Fruit fly (Drosophila melanogaster) whole organism, embryonic: ENCODE measurements around the gene Acat1.

ENCODE experiments used
- Ada2b ChIP-seq: fragments of 200-800 bp; sonication (Bioruptor generic); IDR thresholded peaks from 2 replicates; pipeline ENCODE4 v1.3.6; 2022; ENCODE audit warnings: missing biosample characterization, missing genetic modification characterization
- B-H1 ChIP-seq: fragments of 200-800 bp; sonication (Bioruptor generic); IDR thresholded peaks from 3 replicates; pipeline ENCODE4 v1.3.6; 2022; ENCODE audit warnings: missing biosample characterization, missing genetic modification characterization
- Bdp1 ChIP-seq: fragments of 200-800 bp; sonication (Bioruptor generic); optimal IDR thresholded peaks from 3 replicates; lab custom pipeline; 2016; ENCODE audit warnings: missing biosample characterization, missing genetic modification characterization
- Blimp-1 ChIP-seq: fragments of 200-800 bp; sonication (Bioruptor generic); optimal IDR thresholded peaks from 3 replicates; lab custom pipeline; 2018; ENCODE audit warnings: missing biosample characterization, missing genetic modification characterization, mild to moderate bottlenecking, moderate library complexity, missing genetic modification reagents
- C15 ChIP-seq: fragments of 200-800 bp; sonication (Bioruptor generic); IDR thresholded peaks from 3 replicates; pipeline ENCODE4 v1.3.6; 2022; ENCODE audit warnings: missing biosample characterization, missing genetic modification characterization
- CG10366 ChIP-seq: fragments of 200-800 bp; sonication (Bioruptor generic); IDR thresholded peaks from 2 replicates; pipeline ENCODE4 v1.3.6; 2022; ENCODE audit warnings: missing biosample characterization, missing genetic modification characterization
- CG10462 ChIP-seq: fragments of 200-800 bp; sonication (Bioruptor generic); optimal IDR thresholded peaks from 2 replicates; lab custom pipeline; 2016; ENCODE audit warnings: missing biosample characterization, missing genetic modification characterization
- CG13123 ChIP-seq: fragments of 200-800 bp; sonication (Bioruptor generic); optimal IDR thresholded peaks from 2 replicates; lab custom pipeline; 2016; ENCODE audit warnings: missing biosample characterization, missing genetic modification characterization
- CG13894 ChIP-seq: fragments of 200-800 bp; sonication (Bioruptor generic); optimal IDR thresholded peaks from 3 replicates; lab custom pipeline; 2018; ENCODE audit warnings: missing biosample characterization, mild to moderate bottlenecking, missing genetic modification characterization, moderate library complexity
- CG15073 ChIP-seq: fragments of 200-800 bp; sonication (Bioruptor generic); optimal IDR thresholded peaks from 2 replicates; lab custom pipeline; 2016; ENCODE audit warnings: missing biosample characterization, missing genetic modification characterization
- CG17328 ChIP-seq: fragments of 200-800 bp; sonication (Bioruptor generic); IDR thresholded peaks from 2 replicates; pipeline ENCODE4 v1.3.6; 2022; ENCODE audit warnings: missing biosample characterization, missing genetic modification characterization
- CG17385 ChIP-seq: fragments of 200-800 bp; sonication (Bioruptor generic); optimal IDR thresholded peaks from 3 replicates; lab custom pipeline; 2018; ENCODE audit warnings: missing biosample characterization, mild to moderate bottlenecking, missing genetic modification characterization
- CG17802 ChIP-seq: fragments of 200-800 bp; sonication (Bioruptor generic); optimal IDR thresholded peaks from 2 replicates; lab custom pipeline; 2018; ENCODE audit warnings: missing biosample characterization, mild to moderate bottlenecking, missing genetic modification characterization, moderate library complexity
- CG2712 ChIP-seq: fragments of 200-800 bp; optimal IDR thresholded peaks from 3 replicates; lab custom pipeline; 2019; ENCODE audit warnings: missing biosample characterization, mild to moderate bottlenecking, missing genetic modification characterization, moderate library complexity
- CG31441 ChIP-seq: fragments of 200-800 bp; sonication (Bioruptor generic); IDR thresholded peaks from 2 replicates; pipeline ENCODE4 v1.3.6; 2022; ENCODE audit warnings: missing biosample characterization, missing genetic modification characterization
- CG3726 ChIP-seq: fragments of 200-800 bp; sonication (Bioruptor generic); IDR thresholded peaks from 3 replicates; pipeline ENCODE4, ENCODE4 v1.3.6; 2022; ENCODE audit warnings: missing biosample characterization, missing genetic modification characterization
- CG42726 ChIP-seq: fragments of 200-800 bp; sonication (Bioruptor generic); IDR thresholded peaks from 2 replicates; pipeline ENCODE4 v1.3.6; 2022; ENCODE audit warnings: missing biosample characterization, missing genetic modification characterization; ENCODE audit not compliant: partially characterized antibody
- CG9727 ChIP-seq: fragments of 200-800 bp; sonication (Bioruptor generic); optimal IDR thresholded peaks from 3 replicates; lab custom pipeline; 2017; ENCODE audit warnings: missing biosample characterization, mild to moderate bottlenecking, missing genetic modification characterization
- CG9932 ChIP-seq: fragments of 200-800 bp; sonication (Bioruptor generic); IDR thresholded peaks from 2 replicates; pipeline ENCODE4 v1.3.6; 2022; ENCODE audit warnings: missing biosample characterization, missing genetic modification characterization
- Camta ChIP-seq: fragments of 200-800 bp; sonication (Bioruptor generic); optimal IDR thresholded peaks from 2 replicates; lab custom pipeline; 2016; ENCODE audit warnings: missing biosample characterization, missing genetic modification characterization
- D ChIP-seq, 2 experiments: fragments of 200-800 bp in 1 of 2; fragments of >200 bp in 1 of 2; sonication (Bioruptor generic) in 1 of 2; optimal IDR thresholded peaks; 2 replicates in 1 of 2; 3 replicates in 1 of 2; lab custom pipeline; 2017; ENCODE audit warnings: mild to moderate bottlenecking in 1 of 2, missing biosample characterization in 1 of 2, missing genetic modification characterization in 1 of 2, missing genetic modification reagents in 1 of 2
- D19B ChIP-seq: fragments of 200-800 bp; sonication (Bioruptor generic); optimal IDR thresholded peaks from 2 replicates; lab custom pipeline; 2017; ENCODE audit warnings: missing biosample characterization, mild to moderate bottlenecking, missing genetic modification characterization
- Dbx ChIP-seq: fragments of 200-800 bp; sonication (Bioruptor generic); IDR thresholded peaks from 3 replicates; pipeline ENCODE4 v1.3.6; 2022; ENCODE audit warnings: missing biosample characterization, missing genetic modification characterization
- Dfd ChIP-seq, 2 experiments: fragments of >200 bp; optimal IDR thresholded peaks; 2 replicates each; lab custom pipeline; 2017; ENCODE audit warnings: missing biosample characterization in 2 of 2, missing genetic modification characterization in 2 of 2
- HmgD ChIP-seq: fragments of 200-800 bp; sonication (Bioruptor generic); optimal IDR thresholded peaks from 3 replicates; lab custom pipeline; 2016; ENCODE audit warnings: missing biosample characterization, missing genetic modification characterization
- MESR4 ChIP-seq: fragments of 200-800 bp; sonication (Bioruptor generic); optimal IDR thresholded peaks from 2 replicates; lab custom pipeline; 2018; ENCODE audit warnings: missing biosample characterization, mild to moderate bottlenecking, missing genetic modification characterization, moderate library complexity
- Med ChIP-seq: fragments of 200-800 bp; sonication (Bioruptor generic); peaks from one replicate; lab custom pipeline; 2016; ENCODE audit warnings: missing biosample characterization, missing genetic modification characterization, mild to moderate bottlenecking, inconsistent platforms, moderate library complexity
- NFAT ChIP-seq: fragments of 200-800 bp; sonication (Bioruptor generic); IDR thresholded peaks from 2 replicates; pipeline ENCODE4 v1.3.6; 2022; ENCODE audit warnings: missing biosample characterization, missing genetic modification characterization
- ato ChIP-seq: fragments of 200-800 bp; sonication (Bioruptor generic); IDR thresholded peaks from 2 replicates; pipeline ENCODE4 v1.3.6; 2022; ENCODE audit warnings: missing biosample characterization, missing genetic modification characterization; ENCODE audit not compliant: partially characterized antibody
- az2 ChIP-seq: fragments of 200-800 bp; sonication (Bioruptor generic); optimal IDR thresholded peaks from 3 replicates; lab custom pipeline; 2016; ENCODE audit warnings: missing biosample characterization, missing genetic modification characterization
- cad ChIP-seq: fragments of >200 bp; optimal IDR thresholded peaks from 2 replicates; lab custom pipeline; 2017; ENCODE audit warnings: missing biosample characterization, missing genetic modification characterization
- caup ChIP-seq: fragments of 200-800 bp; sonication (Bioruptor generic); optimal IDR thresholded peaks from 3 replicates; lab custom pipeline; 2017; ENCODE audit warnings: missing biosample characterization, mild to moderate bottlenecking, missing genetic modification characterization, moderate library complexity; ENCODE audit not compliant: severe bottlenecking
- dimm ChIP-seq: fragments of 200-800 bp; sonication (Bioruptor generic); IDR thresholded peaks from 2 replicates; pipeline ENCODE4 v1.3.6; 2022; ENCODE audit warnings: missing biosample characterization, missing genetic modification characterization
- grau ChIP-seq: fragments of 200-800 bp; optimal IDR thresholded peaks from 3 replicates; lab custom pipeline; 2019; ENCODE audit warnings: missing biosample characterization, mild to moderate bottlenecking, missing genetic modification characterization, moderate library complexity
- hkb ChIP-seq, 2 experiments: fragments of 200-800 bp in 1 of 2; fragments of >200 bp in 1 of 2; sonication (Bioruptor generic) in 1 of 2; IDR thresholded peaks in 1 of 2; optimal IDR thresholded peaks in 1 of 2; 2 replicates each; pipeline versions ENCODE4 v1.3.6 to Lab custom; 2017 to 2022; ENCODE audit warnings: missing biosample characterization in 1 of 2, missing genetic modification characterization in 1 of 2
- jigr1 ChIP-seq: fragments of 200-800 bp; sonication (Bioruptor generic); IDR thresholded peaks from 3 replicates; pipeline ENCODE4 v1.3.6; 2022; ENCODE audit warnings: missing biosample characterization, missing genetic modification characterization
- knrl ChIP-seq: fragments of 200-800 bp; sonication (Bioruptor generic); IDR thresholded peaks from 3 replicates; pipeline ENCODE4 v1.3.6; 2022; ENCODE audit warnings: missing biosample characterization, missing genetic modification characterization; ENCODE audit not compliant: partially characterized antibody
- lbe ChIP-seq: fragments of 200-800 bp; sonication (Bioruptor generic); optimal IDR thresholded peaks from 2 replicates; lab custom pipeline; 2016; ENCODE audit warnings: missing biosample characterization, mild to moderate bottlenecking, missing genetic modification characterization
- mld ChIP-seq: fragments of 200-800 bp; sonication (Bioruptor generic); IDR thresholded peaks from 3 replicates; pipeline ENCODE4 v1.3.6; 2022; ENCODE audit warnings: missing biosample characterization, missing genetic modification characterization; ENCODE audit not compliant: partially characterized antibody
- prd ChIP-seq, 3 experiments: fragments of >200 bp in 2 of 3; fragments of 200-800 bp in 1 of 3; sonication (Bioruptor generic) in 1 of 3; optimal IDR thresholded peaks in 2 of 3; IDR thresholded peaks in 1 of 3; 2 replicates in 2 of 3; 3 replicates in 1 of 3; pipeline versions ENCODE4 v1.3.6 to Lab custom; 2017 to 2022; ENCODE audit warnings: missing biosample characterization in 1 of 3, missing genetic modification characterization in 1 of 3
- row ChIP-seq: fragments of 200-800 bp; sonication (Bioruptor generic); IDR thresholded peaks from 3 replicates; pipeline ENCODE4 v1.3.6; 2022; ENCODE audit warnings: missing biosample characterization, missing genetic modification characterization
- run ChIP-seq: fragments of 200-800 bp; sonication (Bioruptor generic); optimal IDR thresholded peaks from 3 replicates; lab custom pipeline; 2018; ENCODE audit warnings: missing biosample characterization, mild to moderate bottlenecking, missing genetic modification characterization
- sim ChIP-seq: fragments of 200-800 bp; sonication (Bioruptor generic); IDR thresholded peaks from 2 replicates; pipeline ENCODE4 v1.3.6; 2022; ENCODE audit warnings: missing biosample characterization, missing genetic modification characterization
- slou ChIP-seq: fragments of 200-800 bp; sonication (Bioruptor generic); optimal IDR thresholded peaks from 3 replicates; lab custom pipeline; 2016; ENCODE audit warnings: missing biosample characterization, missing genetic modification characterization
- tio ChIP-seq: fragments of 200-800 bp; sonication (Bioruptor generic); optimal IDR thresholded peaks from 2 replicates; lab custom pipeline; 2017; ENCODE audit warnings: missing biosample characterization, missing genetic modification characterization, inconsistent platforms
- vnd ChIP-seq: fragments of 200-800 bp; sonication (Bioruptor generic); IDR thresholded peaks from 3 replicates; pipeline ENCODE4 v1.3.6; 2022; ENCODE audit warnings: missing biosample characterization, missing genetic modification characterization; ENCODE audit not compliant: partially characterized antibody
- z ChIP-seq: fragments of 200-800 bp; sonication (Bioruptor generic); IDR thresholded peaks from 3 replicates; pipeline ENCODE4 v1.3.6; 2022; ENCODE audit warnings: missing biosample characterization, missing genetic modification characterization

Gene Acat1

DNA sequence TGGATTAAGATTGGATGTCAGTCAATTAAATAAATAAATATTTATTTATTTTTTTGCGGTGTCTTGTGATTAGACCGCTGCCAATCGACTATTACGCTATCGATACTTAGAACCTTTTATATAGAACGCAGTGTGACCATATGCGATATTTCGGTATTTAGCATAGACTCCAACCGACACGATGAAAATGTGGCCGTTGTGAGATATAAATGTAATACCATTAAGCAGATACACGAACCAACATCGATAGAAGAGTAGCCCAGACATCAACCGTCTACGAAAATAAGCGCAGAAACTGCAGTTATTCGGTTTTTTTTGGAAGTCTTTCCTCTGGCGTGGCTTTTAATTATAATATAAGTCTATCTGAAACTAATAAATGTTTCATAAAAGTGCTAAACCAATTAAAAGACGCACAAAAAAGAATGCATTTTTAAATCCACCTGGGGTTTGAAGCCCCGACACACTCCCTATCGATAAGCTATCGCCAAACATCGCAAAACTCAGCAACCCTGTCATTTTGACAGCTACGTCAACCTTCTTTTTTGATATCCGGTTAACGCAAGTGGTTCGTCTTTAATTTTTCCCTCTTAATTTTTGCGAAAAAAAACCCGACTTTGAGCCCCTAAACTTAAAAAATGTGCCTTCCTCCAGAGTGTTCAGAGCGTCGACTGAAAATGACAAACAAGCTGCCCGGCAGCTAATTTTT lies 44.8 kb upstream of the Acat1 start, which contains the start of the genes Dhdds and RpS14a (continued):
- TF ChIP-seq az2 (peak; percentile 17), Camta (GFP tag; lab: Kevin White, UChicago) (peak; percentile 59), CG3726 (no peak), caup (GFP tag; lab: Kevin White, UChicago) (peak; percentile 75), CG17328 (GFP tag; lab: Robert Waterston, UW) (peak; percentile 61), CG31441 (peak; percentile 69; the same call in 1 of the 2 replicates), tio (GFP tag; lab: Kevin White, UChicago) (no peak), knrl (GFP tag; lab: Robert Waterston, UW) (peak; percentile 89), prd (optimal IDR thresholded peaks at IDR 0.05; lab: Kevin White, UChicago) (no peak), prd (GFP tag; IDR thresholded peaks at IDR 0.05; lab: Robert Waterston, UW) (peak; percentile 5; the same call in 1 of the 3 replicates), CG9727 (peak; percentile 90), cad (GFP tag; lab: Kevin White, UChicago) (no peak), Dfd (GFP tag; optimal IDR thresholded peaks at IDR 0.05; lab: Kevin White, UChicago) (no peak), lbe (GFP tag; lab: Kevin White, UChicago) (no peak), HmgD (GFP tag; lab: Kevin White, UChicago) (peak; percentile 1), sim (GFP tag; lab: Robert Waterston, UW) (no peak), CG15073 (GFP tag; lab: Kevin White, UChicago) (no peak), slou (peak; percentile 51), vnd (peak; percentile 75), mld (GFP tag; lab: Robert Waterston, UW) (no peak), ato (GFP tag; lab: Robert Waterston, UW) (peak; percentile 34; the same call in 1 of the 2 replicates), CG42726 (GFP tag; lab: Robert Waterston, UW) (0 out of 2 replicates have a peak, but pooled peaks have one; percentile 31), CG10462 (GFP tag; lab: Kevin White, UChicago) (no peak), CG2712 (peak; percentile 66), z (no peak), Dbx (GFP tag; lab: Robert Waterston, UW) (0 out of 3 replicates have a peak, but pooled peaks have one; percentile 11), C15 (GFP tag; lab: Robert Waterston, UW) (no peak), run (tag; lab: Kevin White, UChicago) (no peak), row (GFP tag; lab: Robert Waterston, UW) (peak; percentile 15; the same call in 1 of the 3 replicates), Ada2b (GFP tag; lab: Robert Waterston, UW) (no peak), NFAT (GFP tag; lab: Robert Waterston, UW) (peak; percentile 33; the same call in 1 of the 2 replicates), Bdp1 (GFP tag; lab: Kevin White, UChicago) (peak; percentile 24), Med (GFP tag; lab: Kevin White, UChicago) (peak; percentile 90), CG17802 (peak; percentile 39), B-H1 (GFP tag; lab: Robert Waterston, UW) (no peak; the same call in 2 of the 3 replicates), CG9932 (GFP tag; lab: Robert Waterston, UW) (no peak), hkb (optimal IDR thresholded peaks at IDR 0.05; lab: Kevin White, UChicago) (peak; percentile 95), hkb (GFP tag; IDR thresholded peaks at IDR 0.05; lab: Robert Waterston, UW) (peak; percentile 46; the same call in 1 of the 2 replicates), D19B (GFP tag; lab: Kevin White, UChicago) (peak; percentile 47), dimm (GFP tag; lab: Robert Waterston, UW) (no peak), Blimp-1 (GFP tag; lab: Kevin White, UChicago) (no peak), MESR4 (peak; percentile 86), CG10366 (GFP tag; lab: Robert Waterston, UW) (peak; percentile 14; the same call in 1 of the 2 replicates), CG17385 (GFP tag; lab: Kevin White, UChicago) (peak; percentile 67), grau (peak; percentile 49), CG13894 (tag; lab: Kevin White, UChicago) (no peak), D (optimal IDR thresholded peaks at IDR 0.05; lab: Kevin White, UChicago) (no peak), D (GFP tag; optimal IDR thresholded peaks at IDR 0.05; lab: Kevin White, UChicago) (peak; percentile 62), CG13123 (GFP tag; lab: Kevin White, UChicago) (no peak), jigr1 (no peak)
